Fruit fly (Drosophila melanogaster) whole organism, wandering third instar larva: Measurements from ENCODE around the gene robl62A.

Experiments
- OdsH ChIP-seq: fragments of 200-800 bp; sonication (Bioruptor generic); optimal IDR thresholded peaks from 2 replicates; lab custom pipeline; 2016; ENCODE audit warnings: missing biosample characterization, mild to moderate bottlenecking, missing genetic modification characterization
- Rel ChIP-seq, 2 experiments: fragments of 200-800 bp; sonication (Bioruptor generic) in 1 of 2; optimal IDR thresholded peaks; 2 replicates in 1 of 2; 3 replicates in 1 of 2; lab custom pipeline; 2016 to 2019; ENCODE audit warnings: mild to moderate bottlenecking in 2 of 2, missing biosample characterization in 2 of 2, missing genetic modification characterization in 2 of 2, moderate library complexity in 1 of 2
- Vsx2 ChIP-seq: fragments of 200-300, 225-300 bp; sonication (Bioruptor generic); optimal IDR thresholded peaks from 2 replicates; lab custom pipeline; 2018; ENCODE audit warnings: missing biosample characterization, missing genetic modification characterization; ENCODE audit not compliant: partially characterized antibody
- brk ChIP-seq: fragments of 200-800 bp; sonication (Bioruptor generic); optimal IDR thresholded peaks from 2 replicates; lab custom pipeline; 2016; ENCODE audit warnings: missing biosample characterization, mild to moderate bottlenecking, missing genetic modification characterization
- pan ChIP-seq: fragments of >200 bp; optimal IDR thresholded peaks from 2 replicates; lab custom pipeline; 2017

DNA sequence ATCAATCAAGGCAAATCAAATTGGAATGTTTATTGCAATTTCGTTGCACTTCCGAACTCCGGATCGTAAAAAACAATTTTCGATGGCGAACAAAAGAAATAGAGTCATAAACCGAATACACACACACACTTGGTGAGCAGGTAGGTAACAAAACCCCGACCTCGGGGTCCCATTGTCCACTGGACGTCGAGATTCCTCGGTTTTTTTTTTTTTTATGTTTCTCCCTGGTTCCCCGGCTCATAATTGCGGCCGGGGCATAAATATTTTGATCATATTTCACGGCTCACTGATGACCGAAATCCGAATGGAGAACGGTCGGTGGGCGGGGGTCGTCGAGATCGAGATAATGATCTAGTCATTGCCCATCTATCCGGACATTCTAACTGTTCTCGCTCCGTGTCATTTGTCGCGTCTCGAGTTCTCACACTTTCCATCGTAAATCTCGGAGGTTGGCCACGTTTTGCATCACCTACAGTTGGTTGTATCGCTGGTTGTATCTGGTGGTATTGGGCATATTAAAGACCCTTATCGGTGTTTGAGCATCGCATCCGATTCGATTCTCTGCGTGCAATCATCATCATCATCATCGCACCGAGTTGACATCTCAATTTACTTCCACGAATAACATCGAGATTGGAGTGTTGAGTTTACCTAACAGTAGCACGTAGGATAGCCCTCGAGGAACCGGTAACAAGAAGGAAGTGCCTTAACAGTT lies 29.5 kb upstream of the robl62A start:
- TF ChIP-seq Vsx2 (GFP tag; lab: Kevin White, UChicago) (no peak), Rel (GFP tag; optimal IDR thresholded peaks at IDR 0.05; lab: Kevin White, UChicago) (no peak), Rel (tag; optimal IDR thresholded peaks at IDR 0.05; lab: Kevin White, UChicago) (no peak), pan (lab: Kevin White, UChicago) (no peak), brk (GFP tag; lab: Kevin White, UChicago) (no peak), OdsH (GFP tag; lab: Kevin White, UChicago) (no peak)
